Fruit fly (Drosophila melanogaster) whole organism, pupa: Measurements from ENCODE around the gene CG13407.

Experiments used
- CG10348 ChIP-seq: fragments of 200-800 bp; sonication (Bioruptor generic); IDR thresholded peaks from 2 replicates; pipeline ENCODE4 v1.3.6; 2022; ENCODE audit warnings: missing biosample characterization, missing genetic modification characterization
- CG12605 ChIP-seq: fragments of 200-800 bp; sonication (Bioruptor generic); IDR thresholded peaks from 2 replicates; pipeline ENCODE4 v1.3.6; 2022; ENCODE audit warnings: missing biosample characterization, missing genetic modification characterization
- CG13204 ChIP-seq: fragments of 200-800 bp; sonication (Bioruptor generic); optimal IDR thresholded peaks from 2 replicates; lab custom pipeline; 2018; ENCODE audit warnings: missing biosample characterization, mild to moderate bottlenecking, missing genetic modification characterization, moderate library complexity
- CG14655 ChIP-seq: fragments of 200-800 bp; sonication (Bioruptor generic); optimal IDR thresholded peaks from 3 replicates; lab custom pipeline; 2017; ENCODE audit warnings: mild to moderate bottlenecking, missing biosample characterization, missing genetic modification reagents, missing genetic modification characterization
- CG15710 ChIP-seq: fragments of 200-800 bp; sonication (Bioruptor generic); optimal IDR thresholded peaks from 2 replicates; lab custom pipeline; 2018; ENCODE audit warnings: missing biosample characterization, mild to moderate bottlenecking, missing genetic modification characterization, moderate library complexity
- CG17806 ChIP-seq: fragments of 200-800 bp; sonication (Bioruptor generic); optimal IDR thresholded peaks from 2 replicates; lab custom pipeline; 2018; ENCODE audit warnings: missing biosample characterization, mild to moderate bottlenecking, missing genetic modification characterization, moderate library complexity
- CG32121 ChIP-seq: fragments of 200-800 bp; sonication (Bioruptor generic); IDR thresholded peaks from 2 replicates; pipeline ENCODE4 v1.3.6; 2022; ENCODE audit warnings: missing biosample characterization, missing genetic modification characterization
- CG34367 ChIP-seq: fragments of 200-800 bp; sonication (Bioruptor generic); optimal IDR thresholded peaks from 2 replicates; lab custom pipeline; 2018; ENCODE audit warnings: missing biosample characterization, mild to moderate bottlenecking, missing genetic modification characterization
- CG4496 ChIP-seq: fragments of 200-800 bp; sonication (Bioruptor generic); IDR thresholded peaks from 3 replicates; pipeline ENCODE4 v1.3.6; 2022; ENCODE audit warnings: missing biosample characterization, missing genetic modification characterization
- CG8159 ChIP-seq: fragments of 200-800 bp; sonication (Bioruptor generic); optimal IDR thresholded peaks from 3 replicates; lab custom pipeline; 2018; ENCODE audit warnings: missing biosample characterization, mild to moderate bottlenecking, missing genetic modification characterization, moderate library complexity
- CG8301 ChIP-seq: fragments of 200-800 bp; sonication (Bioruptor generic); optimal IDR thresholded peaks from 2 replicates; lab custom pipeline; 2018; ENCODE audit warnings: missing biosample characterization, mild to moderate bottlenecking, missing genetic modification characterization
- CG9948 ChIP-seq: fragments of 200-800 bp; sonication (Bioruptor generic); optimal IDR thresholded peaks from 2 replicates; lab custom pipeline; 2018; ENCODE audit warnings: missing biosample characterization, mild to moderate bottlenecking, missing genetic modification characterization, moderate library complexity
- D1 ChIP-seq: fragments of 200-800 bp; sonication (Bioruptor generic); optimal IDR thresholded peaks from 2 replicates; lab custom pipeline; 2018; ENCODE audit warnings: missing biosample characterization, mild to moderate bottlenecking, missing genetic modification characterization, moderate library complexity
- EcR ChIP-seq: fragments of 200-800 bp; sonication (Bioruptor generic); optimal IDR thresholded peaks from 3 replicates; lab custom pipeline; 2019; ENCODE audit warnings: missing biosample characterization, missing genetic modification characterization, mild to moderate bottlenecking, moderate library complexity, missing genetic modification reagents
- Ets98B ChIP-seq: fragments of 200-800 bp; sonication (Bioruptor generic); IDR thresholded peaks from 2 replicates; pipeline ENCODE4 v1.3.6; 2022; ENCODE audit warnings: missing biosample characterization, missing genetic modification characterization
- Pif1A ChIP-seq: fragments of 200-800 bp; sonication (Bioruptor generic); optimal IDR thresholded peaks from 3 replicates; lab custom pipeline; 2016; ENCODE audit warnings: missing biosample characterization, missing genetic modification characterization
- Pif1B ChIP-seq: fragments of 200-800 bp; sonication (Bioruptor generic); optimal IDR thresholded peaks from 3 replicates; lab custom pipeline; 2016; ENCODE audit warnings: missing biosample characterization, missing genetic modification characterization
- Snoo ChIP-seq: fragments of 200-800 bp; sonication (Bioruptor generic); optimal IDR thresholded peaks from 3 replicates; lab custom pipeline; 2017; ENCODE audit warnings: missing biosample characterization, mild to moderate bottlenecking, missing genetic modification characterization, inconsistent platforms
- fd96Ca ChIP-seq: fragments of 200-800 bp; sonication (Bioruptor generic); IDR thresholded peaks from 3 replicates; pipeline ENCODE4 v1.3.6; 2022; ENCODE audit warnings: missing biosample characterization, missing genetic modification characterization
- gl ChIP-seq: fragments of 200-800 bp; sonication (Bioruptor generic); optimal IDR thresholded peaks from 2 replicates; lab custom pipeline; 2018; ENCODE audit warnings: missing biosample characterization, mild to moderate bottlenecking, missing genetic modification characterization
- rn ChIP-seq: fragments of 200-800 bp; sonication (Bioruptor generic); IDR thresholded peaks from 2 replicates; pipeline ENCODE4 v1.3.6; 2022; ENCODE audit warnings: missing biosample characterization, missing genetic modification characterization

CG13407 gene

dm6 chr3R:22119354-22119753 lies 16.1 kb downstream of the CG13407 start, which contains the start of gene Ir94c:
TSS of gene Ir94c (minus strand) at chr3R:22119454.
- no peak for TF ChIP-seq Pif1A (GFP tag; lab: Kevin White, UChicago)
- TF ChIP-seq gl (tag; lab: Kevin White, UChicago) = no peak
- no peak for TF ChIP-seq CG34367 (tag; lab: Kevin White, UChicago)
- no peak for TF ChIP-seq fd96Ca (GFP tag; lab: Robert Waterston, UW)
- TF ChIP-seq Ets98B = no peak
- no peak for TF ChIP-seq CG8301 (tag; lab: Kevin White, UChicago)
- TF ChIP-seq EcR (GFP tag; lab: Kevin White, UChicago) = no peak
- no peak for TF ChIP-seq CG17806
- no peak for TF ChIP-seq CG4496 (GFP tag; lab: Robert Waterston, UW)
- no peak for TF ChIP-seq CG8159 (tag; lab: Kevin White, UChicago)
- TF ChIP-seq CG15710 (tag; lab: Kevin White, UChicago) = no peak
- no peak for TF ChIP-seq CG10348 (GFP tag; lab: Robert Waterston, UW)
- TF ChIP-seq Pif1B (GFP tag; lab: Kevin White, UChicago) = no peak
- no peak for TF ChIP-seq rn
- no peak for TF ChIP-seq CG32121 (GFP tag; lab: Robert Waterston, UW)
- TF ChIP-seq CG13204 (GFP tag; lab: Kevin White, UChicago) = no peak
- TF ChIP-seq Snoo = no peak
- TF ChIP-seq D1 = no peak

- TF ChIP-seq D1 (no peak), Pif1B (GFP tag; lab: Kevin White, UChicago) (no peak), Pif1A (GFP tag; lab: Kevin White, UChicago) (no peak), CG9948 (no peak), CG15710 (tag; lab: Kevin White, UChicago) (no peak), Snoo (no peak), gl (tag; lab: Kevin White, UChicago) (no peak)
Observed at dm6 chr3R:22119761-22120160, 16.5 kb downstream of the CG13407 start, which contains the start of gene CG42390. TSS of gene CG42390 (plus strand) at chr3R:22120061.

- TF ChIP-seq CG14655 (GFP tag; lab: Kevin White, UChicago) (no peak), CG8301 (tag; lab: Kevin White, UChicago) (no peak), CG12605 (GFP tag; lab: Robert Waterston, UW) (no peak), CG9948 (no peak), D1 (no peak)
Observed at dm6 chr3R:22121220-22121619, 18.0 kb downstream of the CG13407 start.

- TF ChIP-seq CG4496 (GFP tag; lab: Robert Waterston, UW) = no peak
- no peak for TF ChIP-seq fd96Ca (GFP tag; lab: Robert Waterston, UW)
- peak; percentile 38 for TF ChIP-seq CG14655 (GFP tag; lab: Kevin White, UChicago)
- TF ChIP-seq CG8301 (tag; lab: Kevin White, UChicago) = peak; percentile 17
Observed at dm6 chr3R:22123347-22123746, 20.1 kb downstream of the CG13407 start.

- no peak for TF ChIP-seq CG10348 (GFP tag; lab: Robert Waterston, UW)
- TF ChIP-seq CG12605 (GFP tag; lab: Robert Waterston, UW) = 0 out of 2 replicates have a peak, but pooled peaks have one; percentile 22
- 0 out of 3 replicates have a peak, but pooled peaks have one; percentile 22 for TF ChIP-seq fd96Ca (GFP tag; lab: Robert Waterston, UW)
- peak; percentile 53; the same call in 1 of the 2 replicates for TF ChIP-seq Ets98B
Observed at dm6 chr3R:22124863-22125262, 21.6 kb downstream of the CG13407 start.

dm6 chr3R:22133337-22134014 lies 30.3 kb downstream of the CG13407 start, which contains the start of gene SKIP:
TSS of gene SKIP (plus strand) at chr3R:22133830.
- TF ChIP-seq D1 (no peak), Pif1B (GFP tag; lab: Kevin White, UChicago) (no peak), Ets98B (no peak), Pif1A (GFP tag; lab: Kevin White, UChicago) (peak; percentile 33), CG13204 (GFP tag; lab: Kevin White, UChicago) (peak; percentile 10), CG9948 (no peak), CG12605 (GFP tag; lab: Robert Waterston, UW) (peak; percentile 6; the same call in 1 of the 2 replicates)

dm6 chr3R:22134462-22134861 lies 31.2 kb downstream of the CG13407 start:
- TF ChIP-seq EcR (GFP tag; lab: Kevin White, UChicago) (no peak), CG14655 (GFP tag; lab: Kevin White, UChicago) (no peak), CG8301 (tag; lab: Kevin White, UChicago) (no peak), CG4496 (GFP tag; lab: Robert Waterston, UW) (no peak), fd96Ca (GFP tag; lab: Robert Waterston, UW) (no peak), rn (no peak)
